Worm (Caenorhabditis elegans) whole organism, young adult: ENCODE results near the gene sfxn-1.3.

Experiments
- D2030.7 ChIP-seq: fragments of 200-800 bp; sonication (Bioruptor generic); IDR thresholded peaks from 2 replicates; pipeline ENCODE4 v1.3.6; 2022; ENCODE audit warnings: missing genetic modification reagents, missing genetic modification characterization, missing compliant biosample characterization
- F22D6.2 ChIP-seq: sonication (generic microtip); optimal IDR thresholded peaks from 2 replicates; lab custom pipeline; 2016; ENCODE audit warnings: mild to moderate bottlenecking, missing genetic modification characterization, missing compliant biosample characterization
- F23B12.7 ChIP-seq: sonication (generic microtip); optimal IDR thresholded peaks from 2 replicates; lab custom pipeline; 2017; ENCODE audit warnings: missing genetic modification characterization, mild to moderate bottlenecking, missing compliant biosample characterization, antibody characterized with exemption, moderate library complexity; ENCODE audit not compliant: insufficient read depth
- F33H1.4 ChIP-seq: fragments of 200-800 bp; sonication (Bioruptor generic); IDR thresholded peaks from 2 replicates; pipeline ENCODE4 v1.3.6; 2022; ENCODE audit warnings: missing genetic modification reagents, missing genetic modification characterization, missing compliant biosample characterization
- F37B4.10 ChIP-seq: fragments of 200-800 bp; sonication (Bioruptor generic); IDR thresholded peaks from 2 replicates; pipeline ENCODE4 v1.3.6; 2022; ENCODE audit warnings: missing genetic modification characterization, missing compliant biosample characterization
- F55B11.4 ChIP-seq: sonication (generic microtip); optimal IDR thresholded peaks from 2 replicates; lab custom pipeline; 2016; ENCODE audit warnings: missing compliant biosample characterization, missing genetic modification characterization, borderline replicate concordance; ENCODE audit not compliant: insufficient read depth
- F57A8.1 ChIP-seq: fragments of 200-800 bp; sonication (Bioruptor generic); optimal IDR thresholded peaks from 2 replicates; lab custom pipeline; 2018; ENCODE audit warnings: mild to moderate bottlenecking, missing genetic modification characterization, moderate library complexity, missing compliant biosample characterization
- F57C9.4 ChIP-seq: sonication (generic microtip); optimal IDR thresholded peaks from 2 replicates; lab custom pipeline; 2017; ENCODE audit warnings: mild to moderate bottlenecking, missing genetic modification characterization, missing compliant biosample characterization
- Y95B8A.8 ChIP-seq: fragments of 200-800 bp; sonication (Bioruptor generic); IDR thresholded peaks from 2 replicates; pipeline ENCODE4 v1.3.6; 2022; ENCODE audit warnings: missing genetic modification reagents, missing genetic modification characterization, missing compliant biosample characterization
- aptf-2 ChIP-seq: fragments of 200-800 bp; sonication (Bioruptor generic); conservative IDR thresholded peaks from 2 replicates; pipeline ENCODE4 v1.3.6; 2022; ENCODE audit warnings: missing genetic modification reagents, missing genetic modification characterization, missing compliant biosample characterization
- atf-7 ChIP-seq: sonication (generic microtip); optimal IDR thresholded peaks from 2 replicates; lab custom pipeline; 2017; ENCODE audit warnings: mild to moderate bottlenecking, missing genetic modification characterization, missing compliant biosample characterization
- attf-5 ChIP-seq: fragments of 200-800 bp; sonication (Bioruptor generic); optimal IDR thresholded peaks from 2 replicates; lab custom pipeline; 2018; ENCODE audit warnings: mild to moderate bottlenecking, missing genetic modification characterization, missing compliant biosample characterization
- attf-6 ChIP-seq: fragments of 200-800 bp; sonication (Bioruptor generic); IDR thresholded peaks from 2 replicates; pipeline ENCODE4 v1.3.6; 2022; ENCODE audit warnings: missing genetic modification reagents, missing genetic modification characterization, missing compliant biosample characterization
- ccch-3 ChIP-seq: fragments of 200-800 bp; sonication (Bioruptor generic); optimal IDR thresholded peaks from 2 replicates; lab custom pipeline; 2018; ENCODE audit warnings: mild to moderate bottlenecking, missing genetic modification characterization, missing compliant biosample characterization
- ceh-40 ChIP-seq: fragments of 200-800 bp; sonication (Bioruptor generic); IDR thresholded peaks from 2 replicates; pipeline ENCODE4 v1.3.6; 2022; ENCODE audit warnings: missing genetic modification characterization, missing compliant biosample characterization
- ceh-91 ChIP-seq: fragments of 200-800 bp; sonication (Bioruptor generic); IDR thresholded peaks from 2 replicates; pipeline ENCODE4 v1.3.6; 2022; ENCODE audit warnings: missing genetic modification reagents, missing genetic modification characterization, missing compliant biosample characterization
- chd-7 ChIP-seq: sonication (generic microtip); optimal IDR thresholded peaks from 2 replicates; lab custom pipeline; 2016; ENCODE audit warnings: mild to moderate bottlenecking, missing genetic modification characterization, moderate library complexity, missing compliant biosample characterization
- die-1 ChIP-seq: sonication (generic microtip); optimal IDR thresholded peaks from 2 replicates; lab custom pipeline; 2016; ENCODE audit warnings: missing genotype, mild to moderate bottlenecking, missing genetic modification characterization, missing compliant biosample characterization
- dpff-1 ChIP-seq: sonication (generic microtip); optimal IDR thresholded peaks from 2 replicates; lab custom pipeline; 2017; ENCODE audit warnings: mild to moderate bottlenecking, missing genetic modification characterization, missing compliant biosample characterization
- dpl-1 ChIP-seq: fragments of 150-350 bp; optimal IDR thresholded peaks from 2 replicates; lab custom pipeline; 2014; ENCODE audit warnings: missing biosample characterization, missing genetic modification reagents, missing genetic modification characterization
- egrh-3 ChIP-seq: fragments of 200-800 bp; sonication (Bioruptor generic); IDR thresholded peaks from 2 replicates; pipeline ENCODE4 v1.3.6; 2022; ENCODE audit warnings: missing genetic modification reagents, missing genetic modification characterization, missing compliant biosample characterization
- ekl-4 ChIP-seq: fragments of 200-800 bp; sonication (Bioruptor generic); IDR thresholded peaks from 2 replicates; pipeline ENCODE4 v1.3.6; 2022; ENCODE audit warnings: missing genetic modification reagents, missing genetic modification characterization, missing compliant biosample characterization
- him-1 ChIP-seq: sonication (generic microtip); optimal IDR thresholded peaks from 2 replicates; lab custom pipeline; 2016; ENCODE audit warnings: missing genotype, missing genetic modification reagents, missing genetic modification characterization, missing compliant biosample characterization
- hlh-12 ChIP-seq: sonication (generic microtip); optimal IDR thresholded peaks from 2 replicates; lab custom pipeline; 2016; ENCODE audit warnings: missing genetic modification characterization, missing compliant biosample characterization
- lin-26 ChIP-seq: fragments of 200-800 bp; sonication (Bioruptor generic); IDR thresholded peaks from 2 replicates; pipeline ENCODE4 v1.3.6; 2022; ENCODE audit warnings: missing genetic modification reagents, missing genetic modification characterization, missing compliant biosample characterization
- lin-35 ChIP-seq, 3 experiments: fragments of 150-350 bp in 2 of 3; sonication (generic microtip) in 1 of 3; optimal IDR thresholded peaks; 2 replicates each; lab custom pipeline; 2014 to 2018; ENCODE audit warnings: missing biosample characterization in 3 of 3, missing genetic modification characterization in 3 of 3, missing genetic modification reagents in 3 of 3
- lin-40 ChIP-seq: sonication (generic microtip); optimal IDR thresholded peaks from 2 replicates; lab custom pipeline; 2016; ENCODE audit warnings: missing genetic modification characterization, mild to moderate bottlenecking, missing compliant biosample characterization, missing genotype, missing genetic modification reagents
- lin-54 ChIP-seq: fragments of 200-800 bp; sonication (Bioruptor generic); optimal IDR thresholded peaks from 2 replicates; lab custom pipeline; 2018; ENCODE audit warnings: mild to moderate bottlenecking, missing genetic modification characterization, missing compliant biosample characterization
- lsl-1 ChIP-seq: fragments of 200-800 bp; sonication (Bioruptor generic); optimal IDR thresholded peaks from 2 replicates; lab custom pipeline; 2018; ENCODE audit warnings: mild to moderate bottlenecking, missing genetic modification characterization, moderate library complexity, missing compliant biosample characterization
- lsy-27 ChIP-seq: sonication (generic microtip); optimal IDR thresholded peaks from 2 replicates; lab custom pipeline; 2017; ENCODE audit warnings: missing genetic modification characterization, mild to moderate bottlenecking, missing compliant biosample characterization, antibody characterized with exemption, missing genotype, borderline replicate concordance; ENCODE audit not compliant: insufficient read depth
- mel-28 ChIP-seq: sonication (generic microtip); optimal IDR thresholded peaks from 2 replicates; lab custom pipeline; 2016; ENCODE audit warnings: borderline replicate concordance, mild to moderate bottlenecking, missing genetic modification characterization, missing compliant biosample characterization
- nfya-2 ChIP-seq: fragments of 200-800 bp; sonication (Bioruptor generic); IDR thresholded peaks from 2 replicates; pipeline ENCODE4 v1.3.6; 2022; ENCODE audit warnings: missing genetic modification reagents, missing genetic modification characterization, missing compliant biosample characterization
- nfyb-1 ChIP-seq: fragments of 200-800 bp; sonication (Bioruptor generic); IDR thresholded peaks from 2 replicates; pipeline ENCODE4 v1.3.6; 2022; ENCODE audit warnings: missing genetic modification reagents, missing genetic modification characterization, missing compliant biosample characterization
- nhr-90 ChIP-seq: sonication (generic microtip); optimal IDR thresholded peaks from 2 replicates; lab custom pipeline; 2016; ENCODE audit warnings: missing genotype, mild to moderate bottlenecking, missing genetic modification characterization, missing compliant biosample characterization
- sdz-38 ChIP-seq: sonication (generic microtip); optimal IDR thresholded peaks from 2 replicates; lab custom pipeline; 2016; ENCODE audit warnings: missing genotype, missing genetic modification characterization, missing compliant biosample characterization
- sea-2 ChIP-seq: fragments of 200-800 bp; sonication (Bioruptor generic); IDR thresholded peaks from 2 replicates; pipeline ENCODE4 v1.3.6; 2022; ENCODE audit warnings: missing genetic modification characterization, missing compliant biosample characterization
- snpc-1.1 ChIP-seq: sonication (generic microtip); optimal IDR thresholded peaks from 2 replicates; lab custom pipeline; 2017; ENCODE audit warnings: missing genetic modification characterization, mild to moderate bottlenecking, missing compliant biosample characterization, antibody characterized with exemption, moderate library complexity, missing genotype, missing genetic modification reagents; ENCODE audit not compliant: insufficient read depth
- sptf-2 ChIP-seq: fragments of 200-800 bp; sonication (Bioruptor generic); optimal IDR thresholded peaks from 2 replicates; lab custom pipeline; 2018; ENCODE audit warnings: mild to moderate bottlenecking, missing genetic modification characterization, missing compliant biosample characterization
- tbp1 ChIP-seq: fragments of 200-800 bp; sonication (Bioruptor generic); optimal IDR thresholded peaks from 2 replicates; lab custom pipeline; 2018; ENCODE audit warnings: mild to moderate bottlenecking, missing genetic modification characterization, missing compliant biosample characterization
- tbx-9 ChIP-seq: sonication (generic microtip); optimal IDR thresholded peaks from 2 replicates; lab custom pipeline; 2016; ENCODE audit warnings: borderline replicate concordance, missing genetic modification characterization, inconsistent platforms, missing compliant biosample characterization
- ztf-18 ChIP-seq: sonication (generic microtip); optimal IDR thresholded peaks from 2 replicates; lab custom pipeline; 2016; ENCODE audit warnings: missing genotype, mild to moderate bottlenecking, missing genetic modification characterization, missing compliant biosample characterization
- ztf-25 ChIP-seq: fragments of 200-800 bp; sonication (Bioruptor generic); IDR thresholded peaks from 2 replicates; pipeline ENCODE4 v1.3.6; 2022; ENCODE audit warnings: missing genetic modification reagents, missing genetic modification characterization, missing compliant biosample characterization
- ztf-6 ChIP-seq: fragments of 200-800 bp; sonication (Bioruptor generic); IDR thresholded peaks from 2 replicates; pipeline ENCODE4 v1.3.6; 2022; ENCODE audit warnings: missing genetic modification reagents, missing genetic modification characterization, missing compliant biosample characterization

The sfxn-1.3 gene

DNA sequence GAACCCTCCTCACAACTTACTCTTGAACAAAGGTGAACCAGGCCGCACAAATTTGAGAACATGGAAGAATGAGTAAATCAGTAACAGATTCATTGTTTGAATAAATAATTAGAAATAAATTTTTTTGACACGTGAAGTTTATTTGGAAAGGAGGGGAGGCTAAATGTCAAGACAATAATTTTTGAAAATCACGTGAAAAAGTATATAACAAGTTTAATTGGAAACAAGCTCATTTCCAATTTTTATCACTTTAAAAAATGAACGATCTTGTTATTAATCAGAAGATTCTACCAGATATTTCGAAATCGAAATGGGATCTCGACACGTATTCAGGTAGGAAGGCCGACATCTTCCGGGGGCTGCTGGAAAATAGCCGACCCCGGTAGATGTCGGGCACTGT, at the start of gene sfxn-1.3, which contains the start of gene irld-57:
TSS of gene sfxn-1.3 (plus strand) at position 232 of the 400 bp plus-strand sequence.
TSS of gene irld-57 (minus strand) at position 101 of the 400 bp plus-strand sequence.
- TF ChIP-seq lin-26 (GFP tag; lab: Robert Waterston, UW) (no peak), F37B4.10 (no peak), hlh-12 (no peak), Y95B8A.8 (GFP tag; lab: Robert Waterston, UW) (no peak), F33H1.4 (GFP tag; lab: Robert Waterston, UW) (no peak), lin-35 (GFP tag; optimal IDR thresholded peaks at IDR 0.05; lab: Kevin White, UChicago) (no peak), F57C9.4 (no peak)
- TF ChIP-seq, all 124 proteins: peak for 0

ce11 chrV:15677222-15677621, 49.4 kb upstream of the sfxn-1.3 start, which contains the start of gene nhr-52:
Gene nhr-52, plus strand, starts transcription at chrV:15677522.
- TF ChIP-seq lin-40 (tag; lab: Kevin White, UChicago) (no peak), F23B12.7 (no peak)

- TF ChIP-seq atf-7 (tag; lab: Kevin White, UChicago) (no peak), attf-6 (no peak), ceh-40 (GFP tag; lab: Robert Waterston, UW) (no peak), F55B11.4 (no peak), attf-5 (no peak), F57A8.1 (GFP tag; lab: Kevin White, UChicago) (no peak), chd-7 (tag; lab: Kevin White, UChicago) (no peak), snpc-1.1 (tag; lab: Kevin White, UChicago) (no peak), tbp1 (no peak), dpl-1 (no peak), sea-2 (no peak), F22D6.2 (tag; lab: Kevin White, UChicago) (no peak), ekl-4 (no peak), mel-28 (tag; lab: Kevin White, UChicago) (no peak), nfya-2 (GFP tag; lab: Robert Waterston, UW) (no peak), ztf-18 (tag; lab: Kevin White, UChicago) (no peak)
These were observed 41.0 kb upstream of the sfxn-1.3 start, which contains the start of gene nhr-196 for ce11 chrV:15685599-15685998. Gene nhr-196, plus strand, starts transcription at chrV:15685716.

DNA sequence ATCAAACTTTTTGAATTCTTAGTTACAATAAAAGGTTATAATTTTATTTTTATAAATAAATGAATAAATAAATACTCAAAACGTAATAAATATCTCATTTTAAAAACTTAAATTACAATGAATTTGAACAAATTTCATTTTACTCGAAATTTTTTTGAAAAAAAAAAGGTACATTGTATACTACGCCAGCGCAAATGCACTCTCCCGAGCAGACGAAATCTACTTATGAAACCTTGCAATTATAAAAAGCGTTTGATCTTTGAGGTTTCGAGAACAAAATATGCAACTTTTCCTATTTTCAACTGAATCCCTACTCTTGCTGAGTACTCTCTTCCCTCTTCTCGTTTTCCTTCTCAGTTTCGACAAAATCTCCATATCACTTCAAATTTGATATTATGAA, 39.0 kb upstream of the sfxn-1.3 start, which contains the start of gene nhr-197:
TSS of gene nhr-197 (plus strand) at position 301 of the 400 bp plus-strand sequence.
- TF ChIP-seq D2030.7 (GFP tag; lab: Robert Waterston, UW) = no peak
- no peak for TF ChIP-seq nfyb-1 (GFP tag; lab: Robert Waterston, UW)
- TF ChIP-seq F55B11.4 = no peak

DNA sequence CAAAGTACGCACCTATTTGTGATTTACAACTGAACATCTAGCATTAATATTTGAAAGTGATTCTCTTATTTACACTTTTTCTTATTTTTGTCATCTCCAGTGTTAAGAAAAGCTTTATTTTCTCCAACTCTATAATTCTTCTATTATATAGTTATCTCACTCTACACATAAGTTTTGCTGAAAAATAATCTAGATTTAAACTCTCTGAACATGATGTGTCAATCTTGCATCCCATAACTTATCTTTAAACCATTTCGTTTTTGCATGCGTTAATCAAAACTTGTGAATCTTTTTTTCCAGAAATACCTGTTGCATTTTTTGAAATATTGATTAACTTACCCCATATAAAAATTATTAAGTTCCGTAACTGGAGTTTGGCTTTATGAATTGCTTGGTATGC, 36.7 kb upstream of the sfxn-1.3 start, which contains the start of gene nhr-268:
TSS of gene nhr-268 (plus strand) at position 301 of the 400 bp plus-strand sequence.
- TF ChIP-seq lsl-1 (GFP tag; lab: Kevin White, UChicago) = no peak
- no peak for TF ChIP-seq lin-54 (GFP tag; lab: Kevin White, UChicago)
- no peak for TF ChIP-seq nhr-90 (tag; lab: Kevin White, UChicago)
- TF ChIP-seq ztf-6 = no peak
- no peak for TF ChIP-seq ztf-25 (GFP tag; lab: Robert Waterston, UW)
- no peak for TF ChIP-seq lsy-27 (tag; lab: Kevin White, UChicago)
- no peak for TF ChIP-seq dpff-1 (tag; lab: Kevin White, UChicago)
- TF ChIP-seq ceh-91 = no peak
- no peak for TF ChIP-seq aptf-2
- no peak for TF ChIP-seq sptf-2 (GFP tag; lab: Kevin White, UChicago)
- no peak for TF ChIP-seq ccch-3 (GFP tag; lab: Kevin White, UChicago)
- no peak for TF ChIP-seq egrh-3
- TF ChIP-seq F57C9.4 = no peak
- no peak for TF ChIP-seq him-1 (tag; lab: Kevin White, UChicago)
- no peak for TF ChIP-seq die-1 (tag; lab: Kevin White, UChicago)
- no peak for TF ChIP-seq tbx-9 (tag; lab: Kevin White, UChicago)
- TF ChIP-seq sdz-38 (tag; lab: Kevin White, UChicago) = no peak
